Comparison of ENCODE assay signal across 3 fruit fly cellular contexts in the genomic region with DNA sequence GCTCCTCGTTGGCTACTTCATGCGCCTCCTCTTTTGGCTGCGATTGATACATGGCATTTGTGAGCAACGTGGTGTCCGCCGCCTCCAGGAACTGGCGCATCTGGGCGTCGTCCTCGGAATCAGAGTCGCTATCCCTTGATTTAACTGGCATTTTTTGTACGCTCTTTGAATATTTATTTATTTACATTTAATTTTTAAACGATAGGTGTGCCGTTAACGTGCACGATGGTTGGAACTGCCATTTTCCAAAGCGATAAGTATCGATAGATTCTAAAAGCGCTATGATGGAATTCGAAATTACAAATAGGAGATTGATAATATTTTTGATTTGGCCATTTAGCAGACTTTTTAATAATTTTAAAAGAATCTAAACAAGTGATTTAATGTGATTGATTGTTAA.
TF ChIP-seq lines count a peak whose summit lies in the region.

CG32554 (minus strand) TSS at position 229 of the 400 bp plus-strand sequence.

- peak; percentile 35 for TF ChIP-seq CTCF in whole organism, embryonic (GFP tag; optimal IDR thresholded peaks at IDR 0.05; lab: Kevin White, UChicago)

TF ChIP-seq in whole organism, adult, 20 proteins besides CTCF, POLR2A, EP300 and RAD21:
- peak; percentile 6 for TF ChIP-seq bab1 (GFP tag; optimal IDR thresholded peaks at IDR 0.05; lab: Kevin White, UChicago)
- TF ChIP-seq CG5204 (GFP tag; optimal IDR thresholded peaks at IDR 0.05; lab: Kevin White, UChicago), result no peak

TF ChIP-seq in whole organism, embryonic, 481 proteins besides CTCF, POLR2A, EP300 and RAD21 (continues in another document):
- TF ChIP-seq pb (GFP tag; optimal IDR thresholded peaks at IDR 0.05; lab: Kevin White, UChicago) (no peak), CG18476 (GFP tag; optimal IDR thresholded peaks at IDR 0.05; lab: Kevin White, UChicago) (no peak), jing (GFP tag; optimal IDR thresholded peaks at IDR 0.05; lab: Kevin White, UChicago) (no peak), H2.0 (GFP tag; IDR thresholded peaks at IDR 0.05; lab: Robert Waterston, UW) (no peak), Dp (GFP tag; optimal IDR thresholded peaks at IDR 0.05; lab: Kevin White, UChicago) (peak; percentile 81), Side (GFP tag; optimal IDR thresholded peaks at IDR 0.05; lab: Kevin White, UChicago) (no peak), hb (GFP tag; IDR thresholded peaks at IDR 0.05; lab: Robert Waterston, UW; ENCODE audit: partially characterized antibody) (peak; percentile 83), vnd (GFP tag; IDR thresholded peaks at IDR 0.05; lab: Robert Waterston, UW; ENCODE audit: partially characterized antibody) (peak; percentile 83), Trl (optimal IDR thresholded peaks at IDR 0.05; lab: Kevin White, UChicago) (no peak), Trl (GFP tag; optimal IDR thresholded peaks at IDR 0.05; lab: Kevin White, UChicago) (no peak), Dad (GFP tag; optimal IDR thresholded peaks at IDR 0.05; lab: Kevin White, UChicago) (no peak), zen2 (GFP tag; IDR thresholded peaks at IDR 0.05; lab: Robert Waterston, UW; ENCODE audit: partially characterized antibody) (peak; percentile 91), Atf3 (GFP tag; optimal IDR thresholded peaks at IDR 0.05; lab: Kevin White, UChicago) (no peak), BEAF-32 (GFP tag; optimal IDR thresholded peaks at IDR 0.05; lab: Kevin White, UChicago) (peak; percentile 83), D19B (GFP tag; optimal IDR thresholded peaks at IDR 0.05; lab: Kevin White, UChicago) (no peak), GATAe (GFP tag; conservative IDR thresholded peaks at IDR 0.05; lab: Robert Waterston, UW) (no peak), Nf-YA (GFP tag; IDR thresholded peaks at IDR 0.05; lab: Robert Waterston, UW) (no peak), CG8924 (tag; optimal IDR thresholded peaks at IDR 0.05; lab: Kevin White, UChicago) (no peak), CG14667 (GFP tag; IDR thresholded peaks at IDR 0.05; lab: Robert Waterston, UW) (no peak), seq (GFP tag; IDR thresholded peaks at IDR 0.05; lab: Robert Waterston, UW) (no peak), CG4282 (GFP tag; optimal IDR thresholded peaks at IDR 0.05; lab: Kevin White, UChicago) (no peak), Usf (GFP tag; optimal IDR thresholded peaks at IDR 0.05; lab: Kevin White, UChicago) (no peak), twi (tag; optimal IDR thresholded peaks at IDR 0.05; lab: Kevin White, UChicago) (no peak), CG4730 (GFP tag; IDR thresholded peaks at IDR 0.05; lab: Robert Waterston, UW) (no peak), ara (GFP tag; IDR thresholded peaks at IDR 0.05; lab: Robert Waterston, UW) (no peak), Scr (GFP tag; IDR thresholded peaks at IDR 0.05; lab: Robert Waterston, UW; ENCODE audit: partially characterized antibody) (peak; percentile 90), CG5245 (GFP tag; optimal IDR thresholded peaks at IDR 0.05; lab: Kevin White, UChicago) (no peak), CG4424 (GFP tag; optimal IDR thresholded peaks at IDR 0.05; lab: Kevin White, UChicago) (no peak), gro (GFP tag; optimal IDR thresholded peaks at IDR 0.05; lab: Kevin White, UChicago) (no peak), crp (GFP tag; optimal IDR thresholded peaks at IDR 0.05; lab: Kevin White, UChicago) (peak in 1 of 2 experiments; percentile 60), CG16779 (GFP tag; IDR thresholded peaks at IDR 0.05; lab: Robert Waterston, UW) (no peak), CG9215 (GFP tag; IDR thresholded peaks at IDR 0.05; lab: Robert Waterston, UW) (no peak), sima (GFP tag; optimal IDR thresholded peaks at IDR 0.05; lab: Kevin White, UChicago) (no peak), Sry-β (GFP tag; optimal IDR thresholded peaks at IDR 0.05; lab: Kevin White, UChicago) (no peak), sna (GFP tag; IDR thresholded peaks at IDR 0.05; lab: Robert Waterston, UW; ENCODE audit: partially characterized antibody) (peak; percentile 88), usp (GFP tag; optimal IDR thresholded peaks at IDR 0.05; lab: Kevin White, UChicago) (no peak), danr (GFP tag; IDR thresholded peaks at IDR 0.05; lab: Robert Waterston, UW) (no peak), CG11560 (tag; IDR thresholded peaks at IDR 0.05; lab: Robert Waterston, UW) (no peak), lbe (GFP tag; optimal IDR thresholded peaks at IDR 0.05; lab: Kevin White, UChicago) (peak; percentile 11), CG32767 (GFP tag; IDR thresholded peaks at IDR 0.05; lab: Robert Waterston, UW) (no peak), amos (GFP tag; IDR thresholded peaks at IDR 0.05; lab: Robert Waterston, UW; ENCODE audit: partially characterized antibody) (peak; percentile 91), CG31365 (tag; optimal IDR thresholded peaks at IDR 0.05; lab: Kevin White, UChicago) (no peak), CG17612 (GFP tag; IDR thresholded peaks at IDR 0.05; lab: Robert Waterston, UW) (no peak)

TF ChIP-seq in whole organism, prepupa, 60 proteins besides CTCF, POLR2A, EP300 and RAD21:
- TF ChIP-seq CG31627 (GFP tag; optimal IDR thresholded peaks at IDR 0.05; lab: Kevin White, UChicago) (no peak), fkh (GFP tag; optimal IDR thresholded peaks at IDR 0.05; lab: Kevin White, UChicago) (peak; percentile 89), Lpt (GFP tag; optimal IDR thresholded peaks at IDR 0.05; lab: Kevin White, UChicago) (no peak)
